Fruit fly (Drosophila melanogaster) whole organism, wandering third instar larva: ENCODE results near the gene spz3.

ENCODE experiments used
- CG32264 ChIP-seq: fragments of 200-800 bp; sonication (Bioruptor generic); optimal IDR thresholded peaks from 2 replicates; lab custom pipeline; 2016; ENCODE audit warnings: missing biosample characterization, missing genetic modification characterization
- CrebA ChIP-seq: fragments of 200-800 bp; sonication (Bioruptor generic); optimal IDR thresholded peaks from 2 replicates; lab custom pipeline; 2016; ENCODE audit warnings: missing biosample characterization, mild to moderate bottlenecking, missing genetic modification characterization, borderline replicate concordance
- GATAd ChIP-seq: sonication (Bioruptor generic); optimal IDR thresholded peaks from 2 replicates; lab custom pipeline; 2016; ENCODE audit warnings: missing biosample characterization, missing genetic modification characterization
- OdsH ChIP-seq: fragments of 200-800 bp; sonication (Bioruptor generic); optimal IDR thresholded peaks from 2 replicates; lab custom pipeline; 2016; ENCODE audit warnings: missing biosample characterization, mild to moderate bottlenecking, missing genetic modification characterization
- Sp1 ChIP-seq: fragments of 200-800 bp; sonication (Bioruptor generic); optimal IDR thresholded peaks from 3 replicates; lab custom pipeline; 2019; ENCODE audit warnings: missing biosample characterization, mild to moderate bottlenecking, missing genetic modification characterization, moderate library complexity
- lola ChIP-seq: fragments of >200 bp; optimal IDR thresholded peaks from 2 replicates; lab custom pipeline; 2017; ENCODE audit warnings: missing biosample characterization, missing genetic modification characterization
- pan ChIP-seq: fragments of >200 bp; optimal IDR thresholded peaks from 2 replicates; lab custom pipeline; 2017
- usp ChIP-seq: fragments of >200 bp; optimal IDR thresholded peaks from 2 replicates; lab custom pipeline; 2017; ENCODE audit warnings: missing biosample characterization, missing genetic modification characterization

- TF ChIP-seq OdsH (GFP tag; lab: Kevin White, UChicago) (no peak), Sp1 (GFP tag; lab: Kevin White, UChicago) (no peak), lola (GFP tag; lab: Kevin White, UChicago) (no peak), pan (lab: Kevin White, UChicago) (no peak), CG32264 (GFP tag; lab: Kevin White, UChicago) (no peak), CrebA (GFP tag; lab: Kevin White, UChicago) (no peak), usp (GFP tag; lab: Kevin White, UChicago) (no peak), GATAd (GFP tag; lab: Kevin White, UChicago) (no peak)
Measured at dm6 chr2L:7833238-7833637, 46.1 kb downstream of the spz3 start.
